Fruit fly (Drosophila melanogaster) whole organism, embryonic: ENCODE results near the gene CCAP-R.

Experiments used
- CG18011 ChIP-seq: fragments of 200-800 bp; sonication (Bioruptor generic); optimal IDR thresholded peaks from 2 replicates; lab custom pipeline; 2017; ENCODE audit warnings: missing biosample characterization, missing genetic modification characterization, mild to moderate bottlenecking, moderate library complexity, missing genotype
- H2.0 ChIP-seq: fragments of 200-800 bp; sonication (Bioruptor generic); IDR thresholded peaks from 2 replicates; pipeline ENCODE4 v1.3.6; 2022; ENCODE audit warnings: missing biosample characterization, missing genetic modification characterization
- mam ChIP-seq: fragments of 200-800 bp; sonication (Bioruptor generic); optimal IDR thresholded peaks from 3 replicates; lab custom pipeline; 2016; ENCODE audit warnings: missing biosample characterization, missing genetic modification characterization

DNA sequence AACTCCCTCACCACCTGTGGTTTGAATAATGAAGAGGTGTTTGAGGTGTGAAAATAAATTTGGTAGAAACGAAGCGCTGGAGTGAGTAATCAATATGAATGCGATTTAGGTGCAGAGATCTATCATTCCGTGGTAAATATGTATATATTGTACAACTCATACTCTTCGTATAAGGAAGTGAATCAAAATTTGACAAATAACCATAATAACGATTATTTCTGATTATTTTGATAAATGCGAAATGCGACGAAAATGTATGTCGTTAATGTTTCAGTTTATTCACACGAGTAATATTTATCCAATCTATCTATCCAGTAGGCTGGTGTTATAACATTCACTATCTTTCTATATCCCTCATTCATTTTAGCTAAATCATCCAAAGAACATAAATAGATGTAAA, 2.9 kb upstream of the CCAP-R start, which contains the start of gene CG14540:
- no peak for TF ChIP-seq CG18011 (GFP tag; lab: Kevin White, UChicago)
- no peak for TF ChIP-seq mam (GFP tag; lab: Kevin White, UChicago)
- TF ChIP-seq H2.0 (GFP tag; lab: Robert Waterston, UW): no peak
